Worm (Caenorhabditis elegans): ENCODE data around the gene ift-81.
A peak's percentile ranks its signal among the peaks of the same experiment; 100 is the strongest.

ift-81 gene

DNA sequence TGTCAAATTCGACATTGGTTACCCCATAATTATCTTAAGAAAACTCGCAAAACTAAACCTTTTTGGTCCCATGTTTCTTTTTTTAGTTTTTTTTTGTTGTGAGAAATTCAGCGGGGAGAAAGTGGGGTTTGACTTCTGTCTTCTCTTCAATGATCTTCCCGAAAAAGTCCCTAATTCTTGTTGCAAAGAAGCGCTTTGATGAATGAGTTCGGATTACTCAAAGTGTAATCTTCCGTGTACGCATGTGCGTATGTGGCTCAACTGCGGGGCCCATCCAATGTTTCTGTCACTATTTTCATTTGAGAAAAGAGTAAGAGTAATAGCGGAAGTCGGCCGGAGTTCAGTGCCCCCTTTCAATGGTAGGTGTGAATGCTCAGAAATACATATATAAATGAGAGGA is 12.8 kb downstream of the ift-81 start:
- TF ChIP-seq ceh-82 (tag; optimal IDR thresholded peaks at IDR 0.05) (no peak), nhr-28 (tag; optimal IDR thresholded peaks at IDR 0.05) (no peak), snpc-4 (tag; optimal IDR thresholded peaks at IDR 0.05) (no peak), hlh-17 (GFP tag; optimal IDR thresholded peaks at IDR 0.05; ENCODE audit: borderline replicate concordance) (no peak), egl-27 (tag; optimal IDR thresholded peaks at IDR 0.05) (no peak), efl-1 (optimal IDR thresholded peaks at IDR 0.05) (no peak), efl-1 (GFP tag; optimal IDR thresholded peaks at IDR 0.05 in 1 of 2) (no peak), tlp-1 (tag; optimal IDR thresholded peaks at IDR 0.05) (no peak), lin-14 (GFP tag; optimal IDR thresholded peaks at IDR 0.05) (no peak), nhr-90 (tag; optimal IDR thresholded peaks at IDR 0.05; ENCODE audit: poor library complexity) (no peak), aha-1 (tag; optimal IDR thresholded peaks at IDR 0.05) (no peak), skn-1 (tag; optimal IDR thresholded peaks at IDR 0.05) (no peak), ama-1 (optimal IDR thresholded peaks at IDR 0.05) (no peak), nhr-76 (tag; optimal IDR thresholded peaks at IDR 0.05) (no peak), snu-23 (GFP tag; optimal IDR thresholded peaks at IDR 0.05) (no peak), ceh-8 (GFP tag; optimal IDR thresholded peaks at IDR 0.05) (no peak)

DNA sequence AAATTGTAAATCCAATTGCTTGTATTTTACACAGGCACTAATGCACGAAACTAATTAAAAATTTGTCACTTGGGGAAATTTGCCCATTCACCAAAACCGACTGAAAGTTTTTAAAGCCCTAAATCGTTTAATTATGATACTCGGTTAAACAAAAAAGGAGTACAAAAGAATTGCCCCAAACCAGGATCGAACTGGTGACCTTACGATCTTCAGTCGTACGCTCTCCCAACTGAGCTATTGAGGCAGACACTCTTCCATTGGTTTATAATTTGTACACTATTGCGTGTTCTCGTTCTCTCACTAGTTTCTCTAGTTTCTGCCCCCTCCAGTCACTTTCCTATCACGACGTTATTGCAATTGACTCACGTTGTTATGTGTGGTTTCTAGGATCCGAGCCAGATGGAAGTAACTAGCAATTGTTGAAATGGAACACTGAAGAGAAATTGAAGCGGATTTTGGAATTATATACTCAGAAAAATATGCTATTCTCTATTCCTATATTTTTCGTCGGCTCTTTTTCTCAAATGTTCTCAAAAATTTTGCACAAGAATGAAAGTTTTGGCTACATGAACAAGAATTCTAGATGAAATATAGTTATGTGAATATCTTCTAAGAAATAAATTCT is 21.0 kb downstream of the ift-81 start:
- TF ChIP-seq unc-30 (tag; optimal IDR thresholded peaks at IDR 0.05) (no peak), lsy-2 (tag; optimal IDR thresholded peaks at IDR 0.05) (peak in 1 of 2 experiments; percentile 50), efl-1 (optimal IDR thresholded peaks at IDR 0.05) (peak in 1 of 2 experiments; percentile 5), efl-1 (GFP tag; optimal IDR thresholded peaks at IDR 0.05 in 1 of 2) (peak in 1 of 2 experiments; percentile 90), mep-1 (tag; optimal IDR thresholded peaks at IDR 0.05) (peak; percentile 4), ztf-4 (tag; optimal IDR thresholded peaks at IDR 0.05) (peak; percentile 12), ceh-63 (GFP tag; optimal IDR thresholded peaks at IDR 0.05) (no peak), unc-130 (tag; optimal IDR thresholded peaks at IDR 0.05) (peak; percentile 38), egl-13 (tag; optimal IDR thresholded peaks at IDR 0.05) (no peak), lin-13 (GFP tag; optimal IDR thresholded peaks at IDR 0.05) (no peak), elt-3 (tag; optimal IDR thresholded peaks at IDR 0.05) (peak in 2 of 6 experiments; percentile 24 to 28), nhr-19 (GFP tag; conservative IDR thresholded peaks at IDR 0.05) (peak; percentile 57), tbx-2 (tag; optimal IDR thresholded peaks at IDR 0.05) (peak; percentile 26), lir-3 (tag; optimal IDR thresholded peaks at IDR 0.05; ENCODE audit: poor library complexity) (peak; percentile 45), nhr-47 (tag; optimal IDR thresholded peaks at IDR 0.05) (peak; percentile 70), swsn-7 (tag; optimal IDR thresholded peaks at IDR 0.05) (peak; percentile 49), nhr-71 (tag; optimal IDR thresholded peaks at IDR 0.05) (peak; percentile 56), fos-1 (tag; optimal IDR thresholded peaks at IDR 0.05) (peak; percentile 0), lin-14 (GFP tag; optimal IDR thresholded peaks at IDR 0.05) (peak; percentile 39), ceh-82 (tag; optimal IDR thresholded peaks at IDR 0.05) (peak in 2 of 3 experiments; percentile 17 to 44), tlp-1 (tag; optimal IDR thresholded peaks at IDR 0.05) (no peak), mdl-1 (tag; optimal IDR thresholded peaks at IDR 0.05) (peak in 1 of 2 experiments; percentile 13), rnt-1 (tag; optimal IDR thresholded peaks at IDR 0.05) (peak; percentile 54), C16A3.4 (tag; optimal IDR thresholded peaks at IDR 0.05) (peak; percentile 14), ceh-88 (GFP tag; IDR thresholded peaks at IDR 0.05) (no peak), snpc-4 (tag; optimal IDR thresholded peaks at IDR 0.05) (no peak), snu-23 (GFP tag; optimal IDR thresholded peaks at IDR 0.05) (peak; percentile 68), grh-1 (GFP tag; IDR thresholded peaks at IDR 0.05) (no peak), xbp-1 (tag; optimal IDR thresholded peaks at IDR 0.05) (peak; percentile 49), dsc-1 (tag; optimal IDR thresholded peaks at IDR 0.05) (peak; percentile 71), nhr-20 (tag; optimal IDR thresholded peaks at IDR 0.05) (peak; percentile 48), lin-35 (GFP tag; optimal IDR thresholded peaks at IDR 0.05) (peak in 1 of 2 experiments; percentile 57), elt-2 (tag; optimal IDR thresholded peaks at IDR 0.05) (peak; percentile 49), nhr-90 (tag; optimal IDR thresholded peaks at IDR 0.05; ENCODE audit: poor library complexity) (peak; percentile 27), nhr-77 (tag; optimal IDR thresholded peaks at IDR 0.05) (peak; percentile 18), mab-9 (GFP tag; IDR thresholded peaks at IDR 0.05) (no peak), aly-2 (tag; optimal IDR thresholded peaks at IDR 0.05) (peak; percentile 26)

All from whole organism, L1 larva.